Worm (Caenorhabditis elegans) whole organism, L2 larva: ENCODE data around the gene R04D3.3.

Experiments
- C34F6.9 ChIP-seq: fragments of 150-350 bp; optimal IDR thresholded peaks from 2 replicates; lab custom pipeline; 2014; ENCODE audit warnings: missing biosample characterization, missing genetic modification characterization
- F13H6.1 ChIP-seq: sonication (generic microtip); optimal IDR thresholded peaks from 2 replicates; lab custom pipeline; 2016; ENCODE audit warnings: missing genetic modification characterization, missing compliant biosample characterization
- Y55F3AM.14 ChIP-seq: fragments of 200-800 bp; sonication (Bioruptor generic); optimal IDR thresholded peaks from 2 replicates; lab custom pipeline; 2018; ENCODE audit warnings: mild to moderate bottlenecking, missing genetic modification characterization, missing compliant biosample characterization
- ZK546.5 ChIP-seq: sonication (generic microtip); optimal IDR thresholded peaks from 2 replicates; lab custom pipeline; 2017; ENCODE audit warnings: missing biosample characterization, missing genetic modification characterization
- aly-2 ChIP-seq: fragments of 150-350 bp; optimal IDR thresholded peaks from 2 replicates; lab custom pipeline; 2014; ENCODE audit warnings: missing biosample characterization, missing genetic modification characterization
- ama-1 ChIP-seq: fragments of 150-350 bp; optimal IDR thresholded peaks from 2 replicates; lab custom pipeline; 2018; ENCODE audit warnings: inconsistent platforms
- blmp-1 ChIP-seq: sonication (generic microtip); optimal IDR thresholded peaks from 2 replicates; lab custom pipeline; 2017; ENCODE audit warnings: missing genetic modification characterization, mild to moderate bottlenecking, missing compliant biosample characterization, antibody characterized with exemption, moderate library complexity; ENCODE audit not compliant: insufficient read depth
- ceh-16 ChIP-seq: fragments of 150-350 bp; optimal IDR thresholded peaks from 2 replicates; lab custom pipeline; 2014; ENCODE audit warnings: missing biosample characterization, missing genetic modification characterization
- crh-2 ChIP-seq: sonication (generic microtip); optimal IDR thresholded peaks from 2 replicates; lab custom pipeline; 2017; ENCODE audit warnings: missing biosample characterization, missing genetic modification characterization
- dmd-4 ChIP-seq: sonication (generic microtip); optimal IDR thresholded peaks from 2 replicates; lab custom pipeline; 2017; ENCODE audit warnings: missing biosample characterization, missing genetic modification characterization
- elt-1 ChIP-seq: fragments of 150-350 bp; optimal IDR thresholded peaks from 2 replicates; lab custom pipeline; 2014; ENCODE audit warnings: missing biosample characterization, missing genetic modification characterization
- fos-1 ChIP-seq: fragments of 150-350 bp; optimal IDR thresholded peaks from 2 replicates; lab custom pipeline; 2014; ENCODE audit warnings: missing biosample characterization, missing genetic modification characterization
- gmeb-1 ChIP-seq: fragments of 150-350 bp; optimal IDR thresholded peaks from 2 replicates; lab custom pipeline; 2014; ENCODE audit warnings: missing biosample characterization, missing genetic modification characterization
- lin-39 ChIP-seq: fragments of 150-350 bp; optimal IDR thresholded peaks from 2 replicates; lab custom pipeline; 2014; ENCODE audit warnings: missing biosample characterization, missing genetic modification reagents, missing genetic modification characterization
- lsy-2 ChIP-seq, 2 experiments: fragments of 150-350 bp in 1 of 2; sonication (generic microtip) in 1 of 2; optimal IDR thresholded peaks; 2 replicates each; lab custom pipeline; 2014 to 2017; ENCODE audit warnings: missing biosample characterization in 2 of 2, missing genetic modification characterization in 2 of 2
- mbf-1 ChIP-seq: sonication (generic microtip); optimal IDR thresholded peaks from 2 replicates; lab custom pipeline; 2017; ENCODE audit warnings: missing biosample characterization, missing genetic modification characterization
- mdl-1 ChIP-seq, 2 experiments: fragments of 150-350 bp in 1 of 2; sonication (generic microtip) in 1 of 2; optimal IDR thresholded peaks; 2 replicates each; lab custom pipeline; 2017; ENCODE audit warnings: missing biosample characterization in 2 of 2, missing genetic modification characterization in 2 of 2
- nhr-10 ChIP-seq: sonication (generic microtip); optimal IDR thresholded peaks from 2 replicates; lab custom pipeline; 2017; ENCODE audit warnings: missing biosample characterization, missing genetic modification characterization
- nhr-11 ChIP-seq: fragments of 150-350 bp; optimal IDR thresholded peaks from 2 replicates; lab custom pipeline; 2014; ENCODE audit warnings: missing biosample characterization, missing genetic modification characterization
- nhr-129 ChIP-seq: fragments of 150-350 bp; optimal IDR thresholded peaks from 2 replicates; lab custom pipeline; 2014; ENCODE audit warnings: missing biosample characterization, missing genetic modification characterization
- nhr-21 ChIP-seq: fragments of 150-350 bp; optimal IDR thresholded peaks from 2 replicates; lab custom pipeline; 2014; ENCODE audit warnings: missing biosample characterization, missing genetic modification characterization
- nhr-23 ChIP-seq: fragments of 150-350 bp; optimal IDR thresholded peaks from 2 replicates; lab custom pipeline; 2014; ENCODE audit warnings: missing biosample characterization, missing genetic modification reagents, missing genetic modification characterization
- nhr-237 ChIP-seq: fragments of 150-350 bp; optimal IDR thresholded peaks from 2 replicates; lab custom pipeline; 2014; ENCODE audit warnings: missing biosample characterization, missing genetic modification characterization
- nhr-25 ChIP-seq: fragments of 150-350 bp; sonication (generic microtip); optimal IDR thresholded peaks from 3 replicates; lab custom pipeline; 2014; ENCODE audit warnings: missing biosample characterization, missing genetic modification characterization
- nhr-6 ChIP-seq: fragments of 150-350 bp; optimal IDR thresholded peaks from 2 replicates; lab custom pipeline; 2014; ENCODE audit warnings: missing biosample characterization, missing genetic modification characterization
- nhr-77 ChIP-seq: fragments of 150-350 bp; optimal IDR thresholded peaks from 2 replicates; lab custom pipeline; 2014; ENCODE audit warnings: missing biosample characterization, missing genetic modification characterization
- peb-1 ChIP-seq: fragments of 150-350 bp; optimal IDR thresholded peaks from 2 replicates; lab custom pipeline; 2014; ENCODE audit warnings: missing biosample characterization, missing genetic modification characterization
- sem-4 ChIP-seq: fragments of 150-350 bp; optimal IDR thresholded peaks from 2 replicates; lab custom pipeline; 2014; ENCODE audit warnings: missing biosample characterization, missing genetic modification reagents, missing genetic modification characterization
- sma-3 ChIP-seq: sonication (generic microtip); optimal IDR thresholded peaks from 2 replicates; lab custom pipeline; 2016; ENCODE audit warnings: missing genetic modification reagents, missing genetic modification characterization, missing compliant biosample characterization
- sma-9 ChIP-seq, 2 experiments: fragments of 150-350 bp in 1 of 2; sonication (generic microtip) in 1 of 2; optimal IDR thresholded peaks; 2 replicates each; lab custom pipeline; 2014 to 2016; ENCODE audit warnings: missing genetic modification characterization in 2 of 2, mild to moderate bottlenecking in 1 of 2, missing biosample characterization in 1 of 2, missing compliant biosample characterization in 1 of 2, missing genetic modification reagents in 1 of 2, moderate library complexity in 1 of 2
- snpc-4 ChIP-seq: fragments of 150-350 bp; optimal IDR thresholded peaks from 2 replicates; lab custom pipeline; 2014; ENCODE audit warnings: missing biosample characterization, missing genetic modification characterization
- unc-55 ChIP-seq: fragments of 150-350 bp; sonication (generic microtip); optimal IDR thresholded peaks from 3 replicates; lab custom pipeline; 2014; ENCODE audit warnings: missing biosample characterization, missing genetic modification reagents, missing genetic modification characterization
- unc-62 ChIP-seq: fragments of 150-350 bp; optimal IDR thresholded peaks from 2 replicates; lab custom pipeline; 2014; ENCODE audit warnings: missing biosample characterization, missing genetic modification reagents, missing genetic modification characterization
- ztf-1 ChIP-seq: fragments of 200-800 bp; sonication (Bioruptor generic); conservative IDR thresholded peaks from 2 replicates; pipeline ENCODE4 v1.3.6; 2022; ENCODE audit warnings: missing genetic modification characterization, missing compliant biosample characterization
- ztf-11 ChIP-seq: sonication (generic microtip); optimal IDR thresholded peaks from 2 replicates; lab custom pipeline; 2017; ENCODE audit warnings: missing biosample characterization, missing genetic modification characterization

Gene R04D3.3

ce11 chrX:13324326-13324725 lies 33.9 kb upstream of the R04D3.3 start:
- TF ChIP-seq ceh-16 (no peak), unc-62 (GFP tag; lab: Kevin White, UChicago) (no peak), sma-9 (GFP tag; optimal IDR thresholded peaks at IDR 0.05; lab: Kevin White, UChicago) (peak; percentile 22), sma-9 (tag; optimal IDR thresholded peaks at IDR 0.05; lab: Kevin White, UChicago) (no peak), nhr-23 (no peak), crh-2 (no peak), nhr-21 (peak; percentile 3), nhr-11 (tag; lab: Kevin White, UChicago) (no peak), blmp-1 (no peak), dmd-4 (tag; lab: Kevin White, UChicago) (no peak), fos-1 (tag; lab: Kevin White, UChicago) (no peak), sma-3 (GFP tag; lab: Kevin White, UChicago) (peak; percentile 11), F13H6.1 (tag; lab: Kevin White, UChicago) (peak; percentile 12), nhr-237 (tag; lab: Kevin White, UChicago) (no peak), ama-1 (lab: Kevin White, UChicago) (no peak), mbf-1 (tag; lab: Kevin White, UChicago) (no peak), nhr-10 (tag; lab: Kevin White, UChicago) (no peak)

ce11 chrX:13323697-13324096 lies 33.3 kb upstream of the R04D3.3 start:
- no peak for TF ChIP-seq nhr-25 (tag; lab: Kevin White, UChicago)
- TF ChIP-seq C34F6.9 (tag; lab: Kevin White, UChicago) = no peak
- TF ChIP-seq blmp-1 = no peak
- TF ChIP-seq ZK546.5 = no peak
- TF ChIP-seq ceh-16 = no peak
- TF ChIP-seq ztf-11 (tag; lab: Kevin White, UChicago) = no peak
- TF ChIP-seq gmeb-1 (tag; lab: Kevin White, UChicago) = no peak
- no peak for TF ChIP-seq mdl-1 (tag; optimal IDR thresholded peaks at IDR 0.05; lab: Kevin White, UChicago)
- TF ChIP-seq fos-1 (tag; lab: Kevin White, UChicago) = no peak
- no peak for TF ChIP-seq aly-2
- no peak for TF ChIP-seq Y55F3AM.14
- no peak for TF ChIP-seq dmd-4 (tag; lab: Kevin White, UChicago)
- no peak for TF ChIP-seq elt-1 (tag; lab: Kevin White, UChicago)
- no peak for TF ChIP-seq ztf-1 (GFP tag; lab: Robert Waterston, UW)
- no peak for TF ChIP-seq mbf-1 (tag; lab: Kevin White, UChicago)

DNA sequence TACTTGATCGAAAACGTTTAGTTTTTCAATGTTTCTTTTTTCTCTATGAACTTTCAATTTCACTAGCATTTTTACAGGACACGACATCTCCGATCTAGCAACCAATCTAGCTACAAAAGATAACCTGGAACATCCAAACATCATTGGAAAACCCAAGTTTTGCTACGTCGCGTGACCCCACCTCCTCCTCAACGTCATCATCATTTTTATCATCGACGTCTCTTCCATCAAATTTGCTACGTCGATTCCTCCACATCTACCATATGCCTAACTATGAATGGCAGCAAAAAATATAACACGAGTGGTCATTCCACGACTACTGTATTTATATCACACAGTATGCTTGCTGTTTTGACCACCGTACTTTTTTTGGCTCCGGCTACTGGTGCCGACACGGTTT lies 32.5 kb upstream of the R04D3.3 start, which contains the start of gene F46G10.2:
F46G10.2 (plus strand) TSS at position 78 of the 400 bp plus-strand sequence.
- TF ChIP-seq ztf-11 (tag; lab: Kevin White, UChicago) = no peak
- no peak for TF ChIP-seq snpc-4 (tag; lab: Kevin White, UChicago)
- TF ChIP-seq aly-2 = no peak
- TF ChIP-seq gmeb-1 (tag; lab: Kevin White, UChicago) = no peak
- TF ChIP-seq crh-2 = no peak
- TF ChIP-seq sma-3 (GFP tag; lab: Kevin White, UChicago) = no peak
- TF ChIP-seq nhr-6 = no peak
- TF ChIP-seq sma-9 (GFP tag; optimal IDR thresholded peaks at IDR 0.05; lab: Kevin White, UChicago) = no peak
- no peak for TF ChIP-seq sma-9 (tag; optimal IDR thresholded peaks at IDR 0.05; lab: Kevin White, UChicago)
- peak; percentile 21 for TF ChIP-seq blmp-1
- no peak for TF ChIP-seq nhr-25 (tag; lab: Kevin White, UChicago)
- TF ChIP-seq lsy-2 (tag; optimal IDR thresholded peaks at IDR 0.05; lab: Kevin White, UChicago) = no peak
- no peak for TF ChIP-seq peb-1 (tag; lab: Kevin White, UChicago)
- TF ChIP-seq lin-39 (tag; lab: Kevin White, UChicago) = no peak
- TF ChIP-seq nhr-77 (tag; lab: Kevin White, UChicago) = no peak
- TF ChIP-seq nhr-21 = peak; percentile 11
- no peak for TF ChIP-seq ceh-16

DNA sequence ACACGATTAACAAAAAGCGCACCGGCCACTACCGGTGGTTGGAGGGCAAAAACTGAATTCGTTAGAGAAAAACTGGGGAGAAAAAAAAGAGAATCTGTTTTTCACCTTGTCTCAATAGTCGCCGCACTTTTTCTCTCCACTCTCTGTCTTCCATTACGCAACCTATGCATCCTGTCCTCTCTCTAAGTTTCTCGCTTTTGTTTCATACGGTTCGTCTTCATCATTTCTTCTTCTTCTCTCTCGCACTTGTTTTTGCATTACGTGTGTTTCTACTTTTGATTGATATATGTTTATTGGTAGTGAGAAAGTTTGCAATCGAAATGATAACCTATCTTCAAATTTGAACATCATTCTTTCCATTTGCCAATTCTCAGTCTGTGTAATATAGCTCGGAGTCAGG lies 30.1 kb upstream of the R04D3.3 start:
- TF ChIP-seq crh-2 (peak; percentile 66), nhr-237 (tag; lab: Kevin White, UChicago) (no peak), blmp-1 (peak; percentile 91), sma-3 (GFP tag; lab: Kevin White, UChicago) (peak; percentile 50), C34F6.9 (tag; lab: Kevin White, UChicago) (peak; percentile 35), nhr-21 (peak; percentile 62), nhr-129 (peak; percentile 68), mbf-1 (tag; lab: Kevin White, UChicago) (no peak), unc-55 (GFP tag; lab: Kevin White, UChicago) (peak; percentile 47), nhr-25 (tag; lab: Kevin White, UChicago) (peak; percentile 76), sma-9 (GFP tag; optimal IDR thresholded peaks at IDR 0.05; lab: Kevin White, UChicago) (peak; percentile 76), sma-9 (tag; optimal IDR thresholded peaks at IDR 0.05; lab: Kevin White, UChicago) (no peak), fos-1 (tag; lab: Kevin White, UChicago) (peak; percentile 82), F13H6.1 (tag; lab: Kevin White, UChicago) (peak; percentile 30), nhr-77 (tag; lab: Kevin White, UChicago) (no peak), nhr-6 (peak; percentile 25), lsy-2 (tag; optimal IDR thresholded peaks at IDR 0.05; lab: Kevin White, UChicago) (peak in 1 of 2 experiments; percentile 34), Y55F3AM.14 (no peak), sem-4 (peak; percentile 57)
